Fruit fly (Drosophila melanogaster) whole organism, pupa: ENCODE results near the gene CG5160.
A peak's percentile ranks its signal among the peaks of the same experiment; 100 is the strongest.

ENCODE experiments used
- CG12605 ChIP-seq: fragments of 200-800 bp; sonication (Bioruptor generic); IDR thresholded peaks from 2 replicates; pipeline ENCODE4 v1.3.6; 2022; ENCODE audit warnings: missing biosample characterization, missing genetic modification characterization
- CG14655 ChIP-seq: fragments of 200-800 bp; sonication (Bioruptor generic); optimal IDR thresholded peaks from 3 replicates; lab custom pipeline; 2017; ENCODE audit warnings: mild to moderate bottlenecking, missing biosample characterization, missing genetic modification reagents, missing genetic modification characterization
- CG17806 ChIP-seq: fragments of 200-800 bp; sonication (Bioruptor generic); optimal IDR thresholded peaks from 2 replicates; lab custom pipeline; 2018; ENCODE audit warnings: missing biosample characterization, mild to moderate bottlenecking, missing genetic modification characterization, moderate library complexity
- CG32121 ChIP-seq: fragments of 200-800 bp; sonication (Bioruptor generic); IDR thresholded peaks from 2 replicates; pipeline ENCODE4 v1.3.6; 2022; ENCODE audit warnings: missing biosample characterization, missing genetic modification characterization
- CG4496 ChIP-seq: fragments of 200-800 bp; sonication (Bioruptor generic); IDR thresholded peaks from 3 replicates; pipeline ENCODE4 v1.3.6; 2022; ENCODE audit warnings: missing biosample characterization, missing genetic modification characterization
- EcR ChIP-seq: fragments of 200-800 bp; sonication (Bioruptor generic); optimal IDR thresholded peaks from 3 replicates; lab custom pipeline; 2019; ENCODE audit warnings: missing biosample characterization, missing genetic modification characterization, mild to moderate bottlenecking, moderate library complexity, missing genetic modification reagents
- Pif1B ChIP-seq: fragments of 200-800 bp; sonication (Bioruptor generic); optimal IDR thresholded peaks from 3 replicates; lab custom pipeline; 2016; ENCODE audit warnings: missing biosample characterization, missing genetic modification characterization
- fd96Ca ChIP-seq: fragments of 200-800 bp; sonication (Bioruptor generic); IDR thresholded peaks from 3 replicates; pipeline ENCODE4 v1.3.6; 2022; ENCODE audit warnings: missing biosample characterization, missing genetic modification characterization
- gl ChIP-seq: fragments of 200-800 bp; sonication (Bioruptor generic); optimal IDR thresholded peaks from 2 replicates; lab custom pipeline; 2018; ENCODE audit warnings: missing biosample characterization, mild to moderate bottlenecking, missing genetic modification characterization

dm6 chr2L:7409007-7409406, 10.5 kb upstream of the CG5160 start:
- TF ChIP-seq CG14655 (GFP tag; lab: Kevin White, UChicago) (no peak), fd96Ca (GFP tag; lab: Robert Waterston, UW) (no peak), gl (tag; lab: Kevin White, UChicago) (no peak), Pif1B (GFP tag; lab: Kevin White, UChicago) (no peak), EcR (GFP tag; lab: Kevin White, UChicago) (no peak), CG17806 (tag; lab: Kevin White, UChicago) (no peak), CG4496 (GFP tag; lab: Robert Waterston, UW) (no peak), CG32121 (0 out of 2 replicates have a peak, but pooled peaks have one; percentile 9), CG12605 (no peak)
